Worm (Caenorhabditis elegans): ENCODE results near the gene F44E7.7.
A peak's percentile ranks its signal among the peaks of the same experiment; 100 is the strongest.

F44E7.7 gene

ce11 chrV:5780713-5781360 is 4.4 kb downstream of the F44E7.7 start, which contains the start of gene F44E7.5 (continued):
- TF ChIP-seq nhr-42 (GFP tag; IDR thresholded peaks at IDR 0.05) = no peak
- peak; percentile 65 for TF ChIP-seq dmd-6 (GFP tag; IDR thresholded peaks at IDR 0.05)
- 0 out of 2 replicates have a peak, but pooled peaks have one; percentile 45 for TF ChIP-seq ceh-20 (GFP tag; IDR thresholded peaks at IDR 0.05)
- 0 out of 2 replicates have a peak, but pooled peaks have one; percentile 57 for TF ChIP-seq mxl-2 (GFP tag; conservative IDR thresholded peaks at IDR 0.05)
- no peak for TF ChIP-seq lim-7 (GFP tag; IDR thresholded peaks at IDR 0.05)
- no peak for TF ChIP-seq duxl-1 (tag; optimal IDR thresholded peaks at IDR 0.05; ENCODE audit: poor library complexity)
- no peak for TF ChIP-seq madf-5 (GFP tag; IDR thresholded peaks at IDR 0.05)
- TF ChIP-seq lin-38 (GFP tag; IDR thresholded peaks at IDR 0.05) = no peak; the same call in none of the 2 replicates
- peak; percentile 99 for TF ChIP-seq ztf-7 (tag; optimal IDR thresholded peaks at IDR 0.05)
- no peak for TF ChIP-seq pha-4 (GFP tag; IDR thresholded peaks at IDR 0.05)
- TF ChIP-seq pha-4 (tag; optimal IDR thresholded peaks at IDR 0.05) = no peak
- no peak for TF ChIP-seq zag-1 (tag; optimal IDR thresholded peaks at IDR 0.05)
- no peak for TF ChIP-seq dmd-9 (GFP tag; IDR thresholded peaks at IDR 0.05)
- TF ChIP-seq aha-1 (tag) = peak; percentile 98
- no peak for TF ChIP-seq skn-1 (tag; optimal IDR thresholded peaks at IDR 0.05)
- peak; percentile 95 for TF ChIP-seq zip-11 (GFP tag; IDR thresholded peaks at IDR 0.05)
- no peak for TF ChIP-seq Y5F2A.4 (GFP tag; optimal IDR thresholded peaks at IDR 0.05)
- TF ChIP-seq cey-2 (tag; optimal IDR thresholded peaks at IDR 0.05; ENCODE audit: borderline replicate concordance, insufficient read depth) = peak; percentile 29
- no peak for TF ChIP-seq nhr-111 (GFP tag; optimal IDR thresholded peaks at IDR 0.05)
- TF ChIP-seq ceh-32 (tag; optimal IDR thresholded peaks at IDR 0.05; ENCODE audit: poor library complexity) = no peak
- TF ChIP-seq hif-1 (tag; optimal IDR thresholded peaks at IDR 0.05) = peak in 1 of 2 experiments; percentile 12
- TF ChIP-seq daf-16 (GFP tag; optimal IDR thresholded peaks at IDR 0.05) = no peak
- TF ChIP-seq daf-16 (tag; optimal IDR thresholded peaks at IDR 0.05) = peak; percentile 77
- TF ChIP-seq ces-1 (GFP tag; optimal IDR thresholded peaks at IDR 0.05) = no peak
- peak; percentile 71 for TF ChIP-seq pqm-1 (tag; optimal IDR thresholded peaks at IDR 0.05)
- TF ChIP-seq daf-8 (GFP tag; IDR thresholded peaks at IDR 0.05) = no peak
- TF ChIP-seq nhr-41 (GFP tag; IDR thresholded peaks at IDR 0.05) = no peak
- TF ChIP-seq egl-43 (GFP tag; IDR thresholded peaks at IDR 0.05) = 0 out of 2 replicates have a peak, but pooled peaks have one; percentile 57
- no peak for TF ChIP-seq nhr-11 (tag; optimal IDR thresholded peaks at IDR 0.05)
- no peak for TF ChIP-seq attf-4 (tag; optimal IDR thresholded peaks at IDR 0.05)
- TF ChIP-seq fkh-10 (GFP tag; optimal IDR thresholded peaks at IDR 0.05) = no peak
- TF ChIP-seq nhr-28 (tag; optimal IDR thresholded peaks at IDR 0.05) = peak; percentile 80
- no peak for TF ChIP-seq tra-1 (GFP tag; IDR thresholded peaks at IDR 0.05)
- TF ChIP-seq daf-12 (tag; optimal IDR thresholded peaks at IDR 0.05) = no peak
- peak; percentile 95 for TF ChIP-seq dve-1 (tag; optimal IDR thresholded peaks at IDR 0.05; ENCODE audit: insufficient read depth)
- no peak for TF ChIP-seq nhr-237 (tag; optimal IDR thresholded peaks at IDR 0.05)
- TF ChIP-seq spr-1 (tag; optimal IDR thresholded peaks at IDR 0.05) = peak; percentile 96
- peak; percentile 13 to 82 for TF ChIP-seq mdl-1 (tag; optimal IDR thresholded peaks at IDR 0.05)
- no peak; the same call in 1 of the 2 replicates for TF ChIP-seq arid-1 (GFP tag; conservative IDR thresholded peaks at IDR 0.05)
- no peak for TF ChIP-seq lir-3 (tag; optimal IDR thresholded peaks at IDR 0.05)
- TF ChIP-seq mes-2 (tag; optimal IDR thresholded peaks at IDR 0.05; ENCODE audit: poor library complexity, severe bottlenecking) = peak; percentile 76
- no peak for TF ChIP-seq saeg-2 (GFP tag; IDR thresholded peaks at IDR 0.05)
- TF ChIP-seq jun-1 (tag; optimal IDR thresholded peaks at IDR 0.05) = no peak
- TF ChIP-seq aly-2 (tag; optimal IDR thresholded peaks at IDR 0.05) = no peak
- TF ChIP-seq mdt-29 (GFP tag; IDR thresholded peaks at IDR 0.05) = no peak
- TF ChIP-seq php-3 (GFP tag; IDR thresholded peaks at IDR 0.05) = peak; percentile 45; the same call in 1 of the 2 replicates
- no peak for TF ChIP-seq dmd-8 (GFP tag; IDR thresholded peaks at IDR 0.05)
- no peak for TF ChIP-seq Y105C5A.15 (GFP tag; IDR thresholded peaks at IDR 0.05)
- no peak for TF ChIP-seq gei-8 (GFP tag; optimal IDR thresholded peaks at IDR 0.05)
- peak; percentile 43 for TF ChIP-seq nhr-102 (tag; optimal IDR thresholded peaks at IDR 0.05)

Measured in whole organism, L4 larva.